Worm (Caenorhabditis elegans) whole organism, early embryonic: ENCODE measurements around the gene fbxa-31.

Experiments used
- B0310.2 ChIP-seq: sonication (generic microtip); optimal IDR thresholded peaks from 2 replicates; lab custom pipeline; 2016; ENCODE audit warnings: mild to moderate bottlenecking, missing genetic modification characterization, missing compliant biosample characterization
- F13C5.2 ChIP-seq: sonication (generic microtip); optimal IDR thresholded peaks from 2 replicates; lab custom pipeline; 2017; ENCODE audit warnings: mild to moderate bottlenecking, missing genetic modification characterization, inconsistent platforms, missing compliant biosample characterization
- aly-1 ChIP-seq: sonication (generic microtip); optimal IDR thresholded peaks from 2 replicates; lab custom pipeline; 2016; ENCODE audit warnings: missing genetic modification characterization, missing compliant biosample characterization
- ama-1 ChIP-seq: fragments of 150-350 bp; optimal IDR thresholded peaks from 2 replicates; lab custom pipeline; 2014
- ceh-13 ChIP-seq: fragments of 200-800 bp; sonication (Bioruptor generic); optimal IDR thresholded peaks from 2 replicates; lab custom pipeline; 2018; ENCODE audit warnings: mild to moderate bottlenecking, missing genetic modification characterization, missing compliant biosample characterization
- ceh-36 ChIP-seq: sonication (generic microtip); optimal IDR thresholded peaks from 2 replicates; lab custom pipeline; 2016; ENCODE audit warnings: missing genetic modification characterization, inconsistent platforms, missing compliant biosample characterization
- ets-7 ChIP-seq: sonication (generic microtip); optimal IDR thresholded peaks from 2 replicates; lab custom pipeline; 2016; ENCODE audit warnings: missing genotype, missing genetic modification characterization, missing compliant biosample characterization
- flt-1 ChIP-seq: fragments of 200-800 bp; sonication (Bioruptor generic); IDR thresholded peaks from 2 replicates; pipeline ENCODE4 v1.3.6; 2022; ENCODE audit warnings: missing genetic modification characterization, missing compliant biosample characterization
- hmbx-1 ChIP-seq: sonication (generic microtip); optimal IDR thresholded peaks from 2 replicates; lab custom pipeline; 2016; ENCODE audit warnings: mild to moderate bottlenecking, missing genetic modification characterization, missing compliant biosample characterization
- hmg-4 ChIP-seq: fragments of 200-800 bp; sonication (Bioruptor generic); optimal IDR thresholded peaks from 2 replicates; lab custom pipeline; 2018; ENCODE audit warnings: mild to moderate bottlenecking, missing genetic modification characterization, missing compliant biosample characterization
- hnd-1 ChIP-seq: sonication (generic microtip); optimal IDR thresholded peaks from 2 replicates; lab custom pipeline; 2016; ENCODE audit warnings: missing genetic modification characterization, missing compliant biosample characterization
- pes-1 ChIP-seq: fragments of 200-800 bp; sonication (Bioruptor generic); IDR thresholded peaks from 2 replicates; pipeline ENCODE4 v1.3.6; 2022; ENCODE audit warnings: missing genetic modification reagents, missing genetic modification characterization, missing compliant biosample characterization
- scrt-1 ChIP-seq: fragments of 200-800 bp; sonication (Bioruptor generic); IDR thresholded peaks from 2 replicates; pipeline ENCODE4 v1.3.6; 2022; ENCODE audit warnings: missing genetic modification characterization, missing compliant biosample characterization
- sea-1 ChIP-seq: fragments of 200-800 bp; sonication (Bioruptor generic); conservative IDR thresholded peaks from 2 replicates; pipeline ENCODE4 v1.3.6; 2022; ENCODE audit warnings: missing genetic modification characterization, missing compliant biosample characterization
- tbx-11 ChIP-seq: fragments of 200-800 bp; sonication (Bioruptor generic); IDR thresholded peaks from 2 replicates; pipeline ENCODE4 v1.3.6; 2022; ENCODE audit warnings: missing genetic modification characterization, missing compliant biosample characterization
- tbx-37 ChIP-seq: fragments of 200-800 bp; sonication (Bioruptor generic); conservative IDR thresholded peaks from 2 replicates; pipeline ENCODE4 v1.3.6; 2022; ENCODE audit warnings: missing genetic modification reagents, missing genetic modification characterization, missing compliant biosample characterization
- tra-4 ChIP-seq: sonication (generic microtip); optimal IDR thresholded peaks from 2 replicates; lab custom pipeline; 2017; ENCODE audit warnings: missing genetic modification characterization, missing compliant biosample characterization

Gene fbxa-31

DNA sequence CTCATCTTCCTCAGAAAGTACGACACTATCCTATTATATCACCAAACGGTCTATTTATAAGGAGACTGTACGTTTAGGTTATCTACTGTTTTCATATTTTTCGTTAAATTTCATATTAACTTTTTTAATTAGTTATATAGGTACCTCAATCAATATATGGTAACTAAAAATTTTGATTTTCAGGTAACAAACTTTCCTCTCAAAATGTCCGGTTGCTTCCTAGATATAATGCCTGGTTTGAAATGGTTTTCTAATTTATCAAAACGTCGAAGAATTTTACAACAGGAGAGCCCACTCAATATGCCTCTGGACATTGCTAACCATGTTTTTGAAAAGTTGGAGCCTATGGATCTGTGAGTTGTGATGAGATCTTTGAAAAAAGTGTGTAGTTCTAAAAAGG, 26.4 kb upstream of the fbxa-31 start, which contains the start of gene fbxa-28:
Gene fbxa-28 (plus strand): TSS at position 301 of the 400 bp plus-strand sequence.
- TF ChIP-seq tbx-11 (GFP tag; lab: Robert Waterston, UW) = no peak
- TF ChIP-seq hmg-4 = no peak
- no peak for TF ChIP-seq ama-1 (lab: Kevin White, UChicago)
- no peak for TF ChIP-seq hmbx-1 (tag; lab: Kevin White, UChicago)

DNA sequence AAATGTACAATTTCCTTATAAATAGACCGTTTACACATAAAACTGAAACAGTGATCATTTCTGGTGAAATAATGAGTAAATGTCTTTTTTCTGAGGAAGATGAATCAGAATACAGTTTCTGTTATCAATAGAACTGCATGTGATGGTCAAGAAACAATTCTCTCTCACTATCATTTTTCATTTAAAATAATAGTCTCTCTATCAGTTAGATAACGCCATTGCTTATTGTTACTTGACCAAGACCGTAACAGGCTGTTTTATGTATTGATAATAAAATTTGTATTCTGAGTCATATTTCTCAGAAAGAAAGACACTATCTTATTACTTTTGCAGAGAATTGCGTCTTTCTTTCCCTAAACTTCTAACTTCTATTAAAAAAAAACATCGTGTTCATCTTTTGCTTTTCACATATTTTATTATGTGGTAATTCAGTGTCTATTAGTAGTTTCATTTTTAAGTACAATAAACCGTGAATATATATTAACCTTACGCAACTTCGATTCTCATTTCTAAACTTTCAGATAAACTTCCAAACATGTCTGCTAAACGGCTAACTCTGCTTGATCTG, 24.0 kb upstream of the fbxa-31 start, which contains the start of gene fbxa-35:
Gene fbxa-35 (plus strand): TSS at position 518 of the 568 bp plus-strand sequence.
- TF ChIP-seq hmbx-1 (tag; lab: Kevin White, UChicago) (no peak), aly-1 (tag; lab: Kevin White, UChicago) (no peak), ceh-13 (GFP tag; lab: Kevin White, UChicago) (no peak), F13C5.2 (tag; lab: Kevin White, UChicago) (no peak), tbx-11 (GFP tag; lab: Robert Waterston, UW) (no peak), flt-1 (GFP tag; lab: Robert Waterston, UW) (no peak), sea-1 (GFP tag; lab: Robert Waterston, UW) (no peak), B0310.2 (tag; lab: Kevin White, UChicago) (no peak), tbx-37 (GFP tag; lab: Robert Waterston, UW) (no peak), pes-1 (GFP tag; lab: Robert Waterston, UW) (no peak), tra-4 (no peak), scrt-1 (no peak), ets-7 (tag; lab: Kevin White, UChicago) (no peak), ceh-36 (tag; lab: Kevin White, UChicago) (no peak), ama-1 (lab: Kevin White, UChicago) (no peak), hnd-1 (no peak), hmg-4 (no peak)

DNA sequence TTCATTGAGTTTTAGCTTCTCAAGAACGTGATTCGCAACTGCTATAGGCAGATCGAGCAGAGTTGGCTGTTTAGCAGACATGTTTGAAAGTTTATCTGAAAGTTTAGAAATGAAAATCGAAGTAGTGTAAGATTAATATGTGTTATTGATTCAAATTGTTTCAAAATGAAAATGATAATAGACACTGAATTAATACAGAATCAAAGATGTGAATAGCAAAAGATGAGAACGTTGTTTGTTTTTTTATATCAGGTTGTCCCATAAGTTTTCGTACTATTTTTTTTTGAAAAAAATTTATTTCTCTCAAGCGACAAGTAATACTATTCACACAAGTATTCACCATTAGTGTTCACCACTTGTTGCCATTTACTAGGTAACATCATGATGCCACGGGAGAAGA, 21.9 kb upstream of the fbxa-31 start, which contains the start of gene fbxa-36:
Gene fbxa-36 (minus strand): TSS at position 101 of the 400 bp plus-strand sequence.
- no peak for TF ChIP-seq tra-4
- TF ChIP-seq ceh-13 (GFP tag; lab: Kevin White, UChicago) = no peak
- TF ChIP-seq hmg-4 = no peak
- TF ChIP-seq scrt-1 = no peak
- no peak for TF ChIP-seq aly-1 (tag; lab: Kevin White, UChicago)
- TF ChIP-seq pes-1 (GFP tag; lab: Robert Waterston, UW) = no peak
- no peak for TF ChIP-seq tbx-11 (GFP tag; lab: Robert Waterston, UW)
- TF ChIP-seq flt-1 (GFP tag; lab: Robert Waterston, UW) = no peak
- no peak for TF ChIP-seq hnd-1
- no peak for TF ChIP-seq ama-1 (lab: Kevin White, UChicago)
- TF ChIP-seq tbx-37 (GFP tag; lab: Robert Waterston, UW) = no peak

DNA sequence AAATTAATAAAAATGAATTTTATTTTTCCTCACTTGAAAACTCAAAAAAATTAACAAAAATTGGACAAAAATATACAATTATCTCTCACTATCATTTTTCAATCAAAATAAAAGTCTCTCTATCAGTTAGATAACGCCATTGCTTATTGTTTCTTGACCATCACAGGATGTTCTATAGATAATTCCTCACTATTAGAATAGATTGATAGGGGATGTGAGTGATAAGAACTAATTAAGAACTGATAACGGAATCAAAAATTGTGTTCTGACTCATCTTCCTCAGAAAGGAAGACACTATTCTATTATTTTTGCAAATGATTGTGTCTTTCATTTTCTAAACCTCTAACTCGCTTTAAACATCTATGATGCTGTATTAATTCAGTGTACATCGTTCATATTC, 17.9 kb upstream of the fbxa-31 start:
- no peak for TF ChIP-seq aly-1 (tag; lab: Kevin White, UChicago)

DNA sequence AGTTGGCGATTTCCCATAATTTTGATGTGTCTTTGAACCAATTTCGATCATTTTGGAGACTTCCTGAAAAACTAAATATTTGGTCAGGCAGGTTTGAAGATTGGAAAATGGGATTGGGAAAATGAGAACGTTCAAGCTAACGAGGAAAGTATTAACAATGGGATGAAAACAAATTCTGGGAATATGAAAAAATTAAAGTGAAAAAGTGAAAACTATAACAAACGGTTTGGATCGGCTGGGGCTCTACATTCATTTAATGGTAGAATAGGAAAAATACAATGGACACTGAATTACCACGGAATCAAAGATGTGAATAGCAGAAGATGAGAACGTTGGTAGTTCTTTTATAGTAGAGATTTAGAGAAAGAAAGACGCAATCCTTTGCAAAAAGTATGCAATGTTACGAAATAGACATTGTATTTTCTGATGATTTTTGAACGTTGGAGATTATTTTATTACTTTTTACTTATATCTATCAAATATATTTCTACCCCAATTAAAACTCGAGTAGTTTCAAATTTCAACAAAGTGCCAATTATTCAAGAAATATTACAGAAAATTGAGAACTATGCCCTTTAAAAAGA, 17.3 kb upstream of the fbxa-31 start, which contains the start of gene fbxa-50:
Gene fbxa-50 (minus strand): TSS at position 51 of the 584 bp plus-strand sequence.
- no peak for TF ChIP-seq B0310.2 (tag; lab: Kevin White, UChicago)
- TF ChIP-seq aly-1 (tag; lab: Kevin White, UChicago) = no peak
- no peak for TF ChIP-seq hnd-1
- TF ChIP-seq F13C5.2 (tag; lab: Kevin White, UChicago) = no peak
- no peak for TF ChIP-seq flt-1 (GFP tag; lab: Robert Waterston, UW)
- TF ChIP-seq scrt-1 = no peak
- TF ChIP-seq tbx-37 (GFP tag; lab: Robert Waterston, UW) = no peak
- no peak for TF ChIP-seq hmbx-1 (tag; lab: Kevin White, UChicago)
- TF ChIP-seq tra-4 = no peak
- no peak for TF ChIP-seq ceh-13 (GFP tag; lab: Kevin White, UChicago)
- no peak for TF ChIP-seq sea-1 (GFP tag; lab: Robert Waterston, UW)

DNA sequence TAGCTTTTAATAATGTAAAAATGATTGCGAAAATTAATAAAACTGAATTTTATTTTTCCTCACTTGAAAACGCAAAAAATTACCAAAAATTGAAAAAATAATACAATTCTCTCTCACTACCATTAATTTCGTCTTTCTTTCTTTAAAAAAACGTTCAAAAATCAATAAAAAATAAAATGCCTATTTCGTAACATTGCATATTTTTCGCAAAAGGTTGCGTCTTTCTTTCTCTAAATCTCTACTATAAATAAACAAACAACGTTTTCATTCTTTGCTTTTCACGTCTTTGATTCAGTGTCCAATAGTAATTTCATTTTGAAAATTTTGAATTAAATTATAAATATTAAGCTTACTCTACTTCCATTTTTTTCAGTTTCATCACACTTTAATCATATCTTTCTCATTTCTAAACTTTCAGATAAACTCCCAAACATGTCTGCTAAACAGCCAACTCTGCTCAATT, 13.4 kb upstream of the fbxa-31 start, which contains the start of gene fbxa-37:
Gene fbxa-37 (plus strand): TSS at position 413 of the 463 bp plus-strand sequence.
- TF ChIP-seq tbx-37 (GFP tag; lab: Robert Waterston, UW) (no peak), sea-1 (GFP tag; lab: Robert Waterston, UW) (no peak), tbx-11 (GFP tag; lab: Robert Waterston, UW) (no peak), F13C5.2 (tag; lab: Kevin White, UChicago) (no peak), hmg-4 (no peak), ama-1 (lab: Kevin White, UChicago) (no peak), ceh-36 (tag; lab: Kevin White, UChicago) (no peak), pes-1 (GFP tag; lab: Robert Waterston, UW) (no peak), scrt-1 (no peak), aly-1 (tag; lab: Kevin White, UChicago) (no peak), ets-7 (tag; lab: Kevin White, UChicago) (no peak), hnd-1 (no peak), hmbx-1 (tag; lab: Kevin White, UChicago) (no peak), ceh-13 (GFP tag; lab: Kevin White, UChicago) (no peak)

DNA sequence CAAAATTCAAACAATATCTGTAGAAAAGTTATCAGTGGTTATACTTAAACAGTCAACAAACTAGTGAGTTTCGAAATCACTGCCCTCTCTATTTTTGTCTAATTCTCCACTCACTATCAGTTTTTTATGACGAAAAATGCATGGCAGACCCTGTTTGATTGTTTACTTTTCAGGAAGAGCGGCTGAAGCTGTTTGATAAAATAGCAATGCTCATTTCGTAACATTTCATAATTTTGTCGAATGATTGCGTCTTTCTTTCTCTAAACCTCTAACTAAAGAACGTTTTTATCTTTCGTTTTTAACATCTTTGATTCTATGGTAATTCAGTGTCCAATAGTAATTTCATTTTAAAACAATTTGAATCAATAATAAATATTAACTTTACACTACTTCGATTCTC, 8.0 kb upstream of the fbxa-31 start:
- TF ChIP-seq ceh-36 (tag; lab: Kevin White, UChicago) = no peak
- no peak for TF ChIP-seq aly-1 (tag; lab: Kevin White, UChicago)
- no peak for TF ChIP-seq F13C5.2 (tag; lab: Kevin White, UChicago)
